Worm (Caenorhabditis elegans) whole organism, L2 larva: ENCODE results near the gene nhr-59.

Experiments used
- Y55F3AM.14 ChIP-seq: fragments of 200-800 bp; sonication (Bioruptor generic); optimal IDR thresholded peaks from 2 replicates; lab custom pipeline; 2018; ENCODE audit warnings: mild to moderate bottlenecking, missing genetic modification characterization, missing compliant biosample characterization
- ZK546.5 ChIP-seq: sonication (generic microtip); optimal IDR thresholded peaks from 2 replicates; lab custom pipeline; 2017; ENCODE audit warnings: missing biosample characterization, missing genetic modification characterization
- alr-1 ChIP-seq: fragments of 150-350 bp; optimal IDR thresholded peaks from 2 replicates; lab custom pipeline; 2014; ENCODE audit warnings: missing biosample characterization, missing genetic modification characterization
- ceh-82 ChIP-seq: fragments of 150-350 bp; optimal IDR thresholded peaks from 2 replicates; lab custom pipeline; 2014; ENCODE audit warnings: missing biosample characterization, missing genetic modification characterization
- unc-62 ChIP-seq: fragments of 150-350 bp; optimal IDR thresholded peaks from 2 replicates; lab custom pipeline; 2014; ENCODE audit warnings: missing biosample characterization, missing genetic modification reagents, missing genetic modification characterization

DNA sequence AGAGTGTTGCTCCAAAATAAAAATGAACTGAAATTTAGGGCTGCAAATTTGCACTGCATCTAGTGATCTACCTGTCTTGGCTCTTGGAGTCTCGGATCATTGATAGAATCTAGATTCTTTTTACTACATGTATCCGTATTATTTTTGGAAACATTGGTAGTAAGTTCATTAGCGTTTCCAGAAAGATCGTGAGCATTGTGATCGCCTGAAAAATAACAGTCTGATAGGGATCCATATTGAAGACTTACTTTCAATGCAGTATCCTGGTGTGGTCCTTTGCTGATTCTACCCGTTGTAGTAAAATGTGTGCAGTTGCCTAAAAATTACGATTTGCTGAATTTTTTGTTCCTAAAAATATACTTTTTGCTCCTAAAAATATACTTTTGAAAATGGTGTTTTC, 28.3 kb upstream of the nhr-59 start:
- no peak for TF ChIP-seq ceh-82 (tag; lab: Kevin White, UChicago)
- TF ChIP-seq alr-1 (tag; lab: Kevin White, UChicago), result no peak
- no peak for TF ChIP-seq ZK546.5
- no peak for TF ChIP-seq Y55F3AM.14 (GFP tag; lab: Kevin White, UChicago)
- no peak for TF ChIP-seq unc-62 (GFP tag; lab: Kevin White, UChicago)
